ENCODE assay signal across 3 fruit fly cellular contexts in genomic region chrX:9771084-9771483, dm6.
TF ChIP-seq lines count a peak whose summit lies in the region.

No protein-coding gene starts in this region.

- no peak for TF ChIP-seq CTCF in whole organism, embryonic (GFP tag; optimal IDR thresholded peaks at IDR 0.05; lab: Kevin White, UChicago)

TF ChIP-seq in whole organism, embryonic, 481 proteins besides CTCF, POLR2A, EP300 and RAD21:
- TF ChIP-seq Nf-YB (GFP tag; optimal IDR thresholded peaks at IDR 0.05; lab: Kevin White, UChicago) (peak; percentile 7), Ets65A (GFP tag; lab: Kevin White, UChicago) (peak; percentile 11), cwo (GFP tag; optimal IDR thresholded peaks at IDR 0.05; lab: Kevin White, UChicago) (no peak), CG11504 (tag; optimal IDR thresholded peaks at IDR 0.05; lab: Kevin White, UChicago) (peak; percentile 81)

TF ChIP-seq in whole organism, prepupa, 60 proteins besides CTCF, POLR2A, EP300 and RAD21:
- TF ChIP-seq dac (GFP tag; optimal IDR thresholded peaks at IDR 0.05; lab: Kevin White, UChicago) (no peak), ss (GFP tag; optimal IDR thresholded peaks at IDR 0.05; lab: Kevin White, UChicago) (peak; percentile 40 to 98)

TF ChIP-seq in whole organism, wandering third instar larva, 38 proteins besides CTCF, POLR2A, EP300 and RAD21:
- TF ChIP-seq Dif (GFP tag; optimal IDR thresholded peaks at IDR 0.05; lab: Kevin White, UChicago; ENCODE audit: partially characterized antibody) (no peak), fru (GFP tag; optimal IDR thresholded peaks at IDR 0.05; lab: Kevin White, UChicago) (peak; percentile 23), Myc (optimal IDR thresholded peaks at IDR 0.05; lab: Kevin White, UChicago) (no peak)
